Fruit fly (Drosophila melanogaster) whole organism, wandering third instar larva: ENCODE measurements around the gene CG11779.

Source experiments
- Abd-B ChIP-seq: fragments of >200 bp; optimal IDR thresholded peaks from 2 replicates; lab custom pipeline; 2017; ENCODE audit warnings: missing biosample characterization, missing genetic modification characterization
- CG32264 ChIP-seq: fragments of 200-800 bp; sonication (Bioruptor generic); optimal IDR thresholded peaks from 2 replicates; lab custom pipeline; 2016; ENCODE audit warnings: missing biosample characterization, missing genetic modification characterization
- CG9705 ChIP-seq: fragments of 200-800 bp; sonication (Bioruptor generic); optimal IDR thresholded peaks from 2 replicates; lab custom pipeline; 2018; ENCODE audit warnings: missing biosample characterization, mild to moderate bottlenecking, missing genetic modification characterization
- CrebA ChIP-seq: fragments of 200-800 bp; sonication (Bioruptor generic); optimal IDR thresholded peaks from 2 replicates; lab custom pipeline; 2016; ENCODE audit warnings: missing biosample characterization, mild to moderate bottlenecking, missing genetic modification characterization, borderline replicate concordance
- Dfd ChIP-seq: fragments of >200 bp; optimal IDR thresholded peaks from 2 replicates; lab custom pipeline; 2017; ENCODE audit warnings: missing biosample characterization, missing genetic modification characterization
- Dif ChIP-seq: fragments of 200-275, 200-300 bp; sonication (Bioruptor generic); optimal IDR thresholded peaks from 2 replicates; lab custom pipeline; 2018; ENCODE audit warnings: missing biosample characterization, missing genetic modification characterization; ENCODE audit not compliant: partially characterized antibody
- GATAd ChIP-seq: sonication (Bioruptor generic); optimal IDR thresholded peaks from 2 replicates; lab custom pipeline; 2016; ENCODE audit warnings: missing biosample characterization, missing genetic modification characterization
- HLH106 ChIP-seq: fragments of 200-800 bp; optimal IDR thresholded peaks from 3 replicates; lab custom pipeline; 2019; ENCODE audit warnings: missing biosample characterization, mild to moderate bottlenecking, missing genetic modification characterization, moderate library complexity
- Hnf4 ChIP-seq: fragments of 200-800 bp; sonication (Bioruptor generic); optimal IDR thresholded peaks from 2 replicates; lab custom pipeline; 2016; ENCODE audit warnings: missing biosample characterization, mild to moderate bottlenecking, missing genetic modification characterization
- Hr78 ChIP-seq: fragments of >200 bp; optimal IDR thresholded peaks from 2 replicates; lab custom pipeline; 2017; ENCODE audit warnings: missing biosample characterization, missing genetic modification characterization
- Hr83 ChIP-seq: fragments of 200-300 bp; sonication (Bioruptor generic); optimal IDR thresholded peaks from 2 replicates; lab custom pipeline; 2016; ENCODE audit warnings: missing biosample characterization, mild to moderate bottlenecking, missing genetic modification characterization, moderate library complexity; ENCODE audit not compliant: poor library complexity, severe bottlenecking
- Jra ChIP-seq: sonication (Bioruptor generic); optimal IDR thresholded peaks from 2 replicates; lab custom pipeline; 2016; ENCODE audit warnings: missing biosample characterization, missing genetic modification characterization
- Mio ChIP-seq: sonication (Bioruptor generic); optimal IDR thresholded peaks from 2 replicates; lab custom pipeline; 2016; ENCODE audit warnings: missing biosample characterization, missing genetic modification characterization
- Myc ChIP-seq: fragments of >200 bp; optimal IDR thresholded peaks from 2 replicates; lab custom pipeline; 2017
- N ChIP-seq: fragments of >200 bp; optimal IDR thresholded peaks from 2 replicates; lab custom pipeline; 2018; ENCODE audit warnings: missing biosample characterization, missing external identifiers, missing genetic modification characterization
- OdsH ChIP-seq: fragments of 200-800 bp; sonication (Bioruptor generic); optimal IDR thresholded peaks from 2 replicates; lab custom pipeline; 2016; ENCODE audit warnings: missing biosample characterization, mild to moderate bottlenecking, missing genetic modification characterization
- Rel ChIP-seq, 2 experiments: fragments of 200-800 bp; sonication (Bioruptor generic) in 1 of 2; optimal IDR thresholded peaks; 2 replicates in 1 of 2; 3 replicates in 1 of 2; lab custom pipeline; 2016 to 2019; ENCODE audit warnings: mild to moderate bottlenecking in 2 of 2, missing biosample characterization in 2 of 2, missing genetic modification characterization in 2 of 2, moderate library complexity in 1 of 2
- Sp1 ChIP-seq: fragments of 200-800 bp; sonication (Bioruptor generic); optimal IDR thresholded peaks from 3 replicates; lab custom pipeline; 2019; ENCODE audit warnings: missing biosample characterization, mild to moderate bottlenecking, missing genetic modification characterization, moderate library complexity
- Vsx2 ChIP-seq: fragments of 200-300, 225-300 bp; sonication (Bioruptor generic); optimal IDR thresholded peaks from 2 replicates; lab custom pipeline; 2018; ENCODE audit warnings: missing biosample characterization, missing genetic modification characterization; ENCODE audit not compliant: partially characterized antibody
- br ChIP-seq: fragments of 200-800 bp; sonication (Bioruptor generic); optimal IDR thresholded peaks from 2 replicates; lab custom pipeline; 2016; ENCODE audit warnings: missing biosample characterization, missing genetic modification characterization
- brk ChIP-seq: fragments of 200-800 bp; sonication (Bioruptor generic); optimal IDR thresholded peaks from 2 replicates; lab custom pipeline; 2016; ENCODE audit warnings: missing biosample characterization, mild to moderate bottlenecking, missing genetic modification characterization
- dl ChIP-seq, 2 experiments: fragments of 175-275, 200-275 bp in 1 of 2; fragments of 200-275 bp in 1 of 2; sonication (Bioruptor generic); optimal IDR thresholded peaks; lab custom pipeline; 2018; ENCODE audit warnings: mild to moderate bottlenecking in 2 of 2, missing biosample characterization in 2 of 2, missing genetic modification characterization in 2 of 2, moderate library complexity in 2 of 2; ENCODE audit not compliant: partially characterized antibody in 2 of 2, insufficient read depth in 1 of 2
- dmrt93B ChIP-seq: fragments of 200-800 bp; sonication (Bioruptor generic); optimal IDR thresholded peaks from 2 replicates; lab custom pipeline; 2018; ENCODE audit warnings: missing biosample characterization, mild to moderate bottlenecking, missing genetic modification characterization
- dsf ChIP-seq: sonication (Bioruptor generic); optimal IDR thresholded peaks from 2 replicates; lab custom pipeline; 2016; ENCODE audit warnings: missing biosample characterization, missing genetic modification characterization, borderline replicate concordance
- ey ChIP-seq: fragments of 200-800 bp; sonication (Bioruptor generic); optimal IDR thresholded peaks from 2 replicates; lab custom pipeline; 2016; ENCODE audit warnings: missing biosample characterization, missing genetic modification characterization
- foxo ChIP-seq, 2 experiments: fragments of 200-800 bp; sonication (Bioruptor generic); optimal IDR thresholded peaks; 2 replicates in 1 of 2; 3 replicates in 1 of 2; lab custom pipeline; 2016 to 2017; ENCODE audit warnings: missing biosample characterization in 2 of 2, missing genetic modification characterization in 2 of 2
- fru ChIP-seq: fragments of 200-800 bp; sonication (Bioruptor generic); optimal IDR thresholded peaks from 3 replicates; lab custom pipeline; 2016; ENCODE audit warnings: missing biosample characterization, mild to moderate bottlenecking, missing genetic modification characterization
- h ChIP-seq: fragments of 200-800 bp; sonication (Bioruptor generic); optimal IDR thresholded peaks from 3 replicates; lab custom pipeline; 2016; ENCODE audit warnings: missing biosample characterization, mild to moderate bottlenecking, missing genetic modification characterization
- jim ChIP-seq: fragments of 175-275, 200-325 bp; sonication (Bioruptor generic); optimal IDR thresholded peaks from 2 replicates; lab custom pipeline; 2016; ENCODE audit warnings: missing biosample characterization, mild to moderate bottlenecking, missing genetic modification characterization
- lola ChIP-seq: fragments of >200 bp; optimal IDR thresholded peaks from 2 replicates; lab custom pipeline; 2017; ENCODE audit warnings: missing biosample characterization, missing genetic modification characterization
- pan ChIP-seq: fragments of >200 bp; optimal IDR thresholded peaks from 2 replicates; lab custom pipeline; 2017
- psq ChIP-seq: fragments of 200-800 bp; sonication (Bioruptor generic); optimal IDR thresholded peaks from 3 replicates; lab custom pipeline; 2017; ENCODE audit warnings: missing biosample characterization, mild to moderate bottlenecking, missing genetic modification characterization, moderate library complexity
- rgr ChIP-seq: fragments of 200-800 bp; sonication (Bioruptor generic); optimal IDR thresholded peaks from 3 replicates; lab custom pipeline; 2016; ENCODE audit warnings: missing biosample characterization, mild to moderate bottlenecking, missing genetic modification characterization
- sage ChIP-seq: fragments of 200-800 bp; sonication (Bioruptor generic); optimal IDR thresholded peaks from 2 replicates; lab custom pipeline; 2016; ENCODE audit warnings: missing biosample characterization, mild to moderate bottlenecking, missing genetic modification characterization
- sv ChIP-seq: fragments of 200-800 bp; sonication (Bioruptor generic); optimal IDR thresholded peaks from 3 replicates; lab custom pipeline; 2016; ENCODE audit warnings: missing biosample characterization, missing genetic modification characterization
- tai ChIP-seq: sonication (Bioruptor generic); optimal IDR thresholded peaks from 2 replicates; lab custom pipeline; 2016; ENCODE audit warnings: missing biosample characterization, missing genetic modification characterization
- usp ChIP-seq: fragments of >200 bp; optimal IDR thresholded peaks from 2 replicates; lab custom pipeline; 2017; ENCODE audit warnings: missing biosample characterization, missing genetic modification characterization
- woc ChIP-seq: sonication (Bioruptor generic); optimal IDR thresholded peaks from 2 replicates; lab custom pipeline; 2016; ENCODE audit warnings: missing biosample characterization, mild to moderate bottlenecking, missing genetic modification characterization

Gene CG11779

DNA sequence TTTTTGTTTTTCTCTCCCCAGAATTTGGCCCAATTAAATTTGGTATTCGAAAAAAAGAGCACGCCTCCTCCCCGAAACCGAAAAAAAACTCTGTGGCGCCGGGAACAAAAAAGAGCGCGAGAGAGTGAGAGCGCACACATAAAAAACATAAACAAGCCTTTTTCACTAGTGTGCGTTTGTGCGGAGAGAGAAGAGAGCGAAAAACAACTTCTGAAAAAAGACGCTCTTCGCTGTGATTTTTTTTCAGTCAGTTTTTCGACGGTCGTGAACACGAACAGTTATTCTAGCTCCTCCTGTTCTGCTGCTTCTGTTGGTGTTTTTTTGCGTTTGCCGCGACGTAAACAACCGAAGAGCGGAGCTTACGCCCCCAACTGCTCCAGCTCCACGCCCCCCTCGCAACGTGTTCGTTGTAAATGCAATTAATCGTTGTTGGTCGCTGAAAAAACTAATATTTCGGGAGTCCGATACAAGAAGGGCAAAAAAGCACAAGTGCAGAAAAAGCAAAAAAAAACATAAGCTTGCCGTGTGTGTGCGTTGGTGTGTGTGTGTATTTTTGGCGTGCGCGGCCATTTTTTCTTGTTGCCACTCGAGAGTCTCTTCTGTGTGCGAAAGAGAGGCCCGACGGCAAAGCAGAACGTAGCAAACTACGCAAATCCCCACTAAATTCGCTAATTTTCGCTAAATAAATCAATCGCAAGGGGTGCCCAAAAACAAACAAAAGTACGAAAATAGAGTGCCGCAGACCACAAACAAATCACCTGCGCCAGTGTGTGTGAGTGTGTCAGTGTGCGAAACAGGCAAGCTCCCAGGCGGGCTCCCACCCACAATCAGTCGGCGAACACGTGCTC is 4.5 kb upstream of the CG11779 start, which contains the start of gene sqz:
Gene sqz, plus strand, starts transcription at position 240 of the 848 bp plus-strand sequence.
- TF ChIP-seq dl (GFP tag; optimal IDR thresholded peaks at IDR 0.05; lab: Kevin White, UChicago; ENCODE audit: insufficient read depth in 1 of 2, partially characterized antibody in 2 of 2) (peak; percentile 69 to 91), Mio (GFP tag; lab: Kevin White, UChicago) (no peak), Hr83 (GFP tag; lab: Kevin White, UChicago) (peak; percentile 50), pan (lab: Kevin White, UChicago) (no peak), rgr (GFP tag; lab: Kevin White, UChicago) (no peak), sage (GFP tag; lab: Kevin White, UChicago) (peak; percentile 74), Hnf4 (GFP tag; lab: Kevin White, UChicago) (peak; percentile 34), OdsH (GFP tag; lab: Kevin White, UChicago) (peak; percentile 56), woc (GFP tag; lab: Kevin White, UChicago) (no peak), foxo (GFP tag; optimal IDR thresholded peaks at IDR 0.05; lab: Kevin White, UChicago) (peak in 1 of 2 experiments; percentile 6), br (GFP tag; lab: Kevin White, UChicago) (peak; percentile 46), Hr78 (GFP tag; lab: Kevin White, UChicago) (no peak), GATAd (GFP tag; lab: Kevin White, UChicago) (no peak), lola (GFP tag; lab: Kevin White, UChicago) (peak; percentile 72), N (peak; percentile 28), Rel (GFP tag; optimal IDR thresholded peaks at IDR 0.05; lab: Kevin White, UChicago) (peak; percentile 84), Rel (tag; optimal IDR thresholded peaks at IDR 0.05; lab: Kevin White, UChicago) (peak; percentile 49), jim (GFP tag; lab: Kevin White, UChicago) (no peak), Dfd (no peak), dsf (GFP tag; lab: Kevin White, UChicago) (no peak), Dif (peak; percentile 94), psq (peak; percentile 77), Sp1 (GFP tag; lab: Kevin White, UChicago) (peak; percentile 83), Vsx2 (GFP tag; lab: Kevin White, UChicago) (peak; percentile 79), CrebA (GFP tag; lab: Kevin White, UChicago) (no peak), fru (peak; percentile 46), CG32264 (GFP tag; lab: Kevin White, UChicago) (no peak), dmrt93B (no peak), ey (GFP tag; lab: Kevin White, UChicago) (no peak), usp (GFP tag; lab: Kevin White, UChicago) (no peak), brk (GFP tag; lab: Kevin White, UChicago) (peak; percentile 42), tai (GFP tag; lab: Kevin White, UChicago) (no peak), Jra (GFP tag; lab: Kevin White, UChicago) (no peak), Abd-B (no peak), h (GFP tag; lab: Kevin White, UChicago) (peak; percentile 37), HLH106 (tag; lab: Kevin White, UChicago) (peak; percentile 21)

- no peak for TF ChIP-seq CrebA (GFP tag; lab: Kevin White, UChicago)
- TF ChIP-seq lola (GFP tag; lab: Kevin White, UChicago) = no peak
- no peak for TF ChIP-seq pan (lab: Kevin White, UChicago)
- TF ChIP-seq Sp1 (GFP tag; lab: Kevin White, UChicago) = peak; percentile 81
- TF ChIP-seq Hr83 (GFP tag; lab: Kevin White, UChicago) = peak; percentile 60
- no peak for TF ChIP-seq Dfd
- TF ChIP-seq dmrt93B = peak; percentile 65
- peak; percentile 21 to 91 for TF ChIP-seq foxo (GFP tag; optimal IDR thresholded peaks at IDR 0.05; lab: Kevin White, UChicago)
- peak; percentile 94 for TF ChIP-seq tai (GFP tag; lab: Kevin White, UChicago)
- TF ChIP-seq CG32264 (GFP tag; lab: Kevin White, UChicago) = peak; percentile 54
- TF ChIP-seq ey (GFP tag; lab: Kevin White, UChicago) = peak; percentile 85
- TF ChIP-seq brk (GFP tag; lab: Kevin White, UChicago) = peak; percentile 80
- no peak for TF ChIP-seq Hr78 (GFP tag; lab: Kevin White, UChicago)
- TF ChIP-seq Mio (GFP tag; lab: Kevin White, UChicago) = no peak
- no peak for TF ChIP-seq usp (GFP tag; lab: Kevin White, UChicago)
- TF ChIP-seq woc (GFP tag; lab: Kevin White, UChicago) = peak; percentile 85
- TF ChIP-seq jim (GFP tag; lab: Kevin White, UChicago) = peak; percentile 35
- TF ChIP-seq h (GFP tag; lab: Kevin White, UChicago) = peak; percentile 90
- TF ChIP-seq Dif = no peak
- TF ChIP-seq Rel (GFP tag; optimal IDR thresholded peaks at IDR 0.05; lab: Kevin White, UChicago) = no peak
- peak; percentile 92 for TF ChIP-seq Rel (tag; optimal IDR thresholded peaks at IDR 0.05; lab: Kevin White, UChicago)
- peak; percentile 79 for TF ChIP-seq psq
- peak; percentile 87 for TF ChIP-seq rgr (GFP tag; lab: Kevin White, UChicago)
- TF ChIP-seq HLH106 (tag; lab: Kevin White, UChicago) = peak; percentile 81
- peak; percentile 41 for TF ChIP-seq Myc
- peak; percentile 77 for TF ChIP-seq CG9705 (GFP tag; lab: Kevin White, UChicago)
- peak; percentile 84 for TF ChIP-seq sv (GFP tag; lab: Kevin White, UChicago)
- TF ChIP-seq GATAd (GFP tag; lab: Kevin White, UChicago) = peak; percentile 15
- TF ChIP-seq OdsH (GFP tag; lab: Kevin White, UChicago) = peak; percentile 77
- peak; percentile 33 for TF ChIP-seq sage (GFP tag; lab: Kevin White, UChicago)
- peak; percentile 86 for TF ChIP-seq br (GFP tag; lab: Kevin White, UChicago)
- TF ChIP-seq Jra (GFP tag; lab: Kevin White, UChicago) = peak; percentile 91
- peak; percentile 87 for TF ChIP-seq fru
- no peak for TF ChIP-seq N
- no peak for TF ChIP-seq Abd-B
- peak; percentile 74 for TF ChIP-seq dsf (GFP tag; lab: Kevin White, UChicago)
- TF ChIP-seq Vsx2 (GFP tag; lab: Kevin White, UChicago) = no peak
- no peak for TF ChIP-seq dl (GFP tag; optimal IDR thresholded peaks at IDR 0.05; lab: Kevin White, UChicago; ENCODE audit: insufficient read depth in 1 of 2, partially characterized antibody in 2 of 2)
- TF ChIP-seq Hnf4 (GFP tag; lab: Kevin White, UChicago) = peak; percentile 89
Measured at dm6 chr3R:19162135-19162616, 2.5 kb upstream of the CG11779 start, which contains the start of the genes CG42359 and Nsun5. Gene CG42359 (minus strand): TSS chr3R:19162300. Gene Nsun5 (minus strand): TSS chr3R:19162300.
